Fruit fly (Drosophila melanogaster) whole organism, embryonic: ENCODE results near the gene mRpL4.

Source experiments
- Bdp1 ChIP-seq: fragments of 200-800 bp; sonication (Bioruptor generic); optimal IDR thresholded peaks from 3 replicates; lab custom pipeline; 2016; ENCODE audit warnings: missing biosample characterization, missing genetic modification characterization
- CG10209 ChIP-seq: fragments of 200-800 bp; sonication (Bioruptor generic); optimal IDR thresholded peaks from 3 replicates; lab custom pipeline; 2017; ENCODE audit warnings: missing biosample characterization, mild to moderate bottlenecking, missing genetic modification characterization, missing genetic modification reagents
- CG10366 ChIP-seq: fragments of 200-800 bp; sonication (Bioruptor generic); IDR thresholded peaks from 2 replicates; pipeline ENCODE4 v1.3.6; 2022; ENCODE audit warnings: missing biosample characterization, missing genetic modification characterization
- CG10565 ChIP-seq: fragments of 200-800 bp; sonication (Bioruptor generic); optimal IDR thresholded peaks from 3 replicates; lab custom pipeline; 2016; ENCODE audit warnings: missing biosample characterization, mild to moderate bottlenecking, missing genetic modification characterization
- CG12236 ChIP-seq: fragments of 200-800 bp; sonication (Bioruptor generic); optimal IDR thresholded peaks from 2 replicates; lab custom pipeline; 2016; ENCODE audit warnings: missing biosample characterization, missing genetic modification characterization
- CG16813 ChIP-seq: fragments of 200-800 bp; sonication (Bioruptor generic); IDR thresholded peaks from 3 replicates; pipeline ENCODE4 v1.3.6; 2022; ENCODE audit warnings: missing biosample characterization, missing genetic modification characterization; ENCODE audit not compliant: partially characterized antibody
- CG17361 ChIP-seq: fragments of 200-800 bp; sonication (Bioruptor generic); IDR thresholded peaks from 3 replicates; pipeline ENCODE4 v1.3.6; 2022; ENCODE audit warnings: missing biosample characterization, missing genetic modification characterization
- CG17385 ChIP-seq: fragments of 200-800 bp; sonication (Bioruptor generic); optimal IDR thresholded peaks from 3 replicates; lab custom pipeline; 2018; ENCODE audit warnings: missing biosample characterization, mild to moderate bottlenecking, missing genetic modification characterization
- CG17829 ChIP-seq: fragments of 200-800 bp; optimal IDR thresholded peaks from 2 replicates; lab custom pipeline; 2019; ENCODE audit warnings: missing biosample characterization, mild to moderate bottlenecking, missing genetic modification characterization, moderate library complexity
- CG18619 ChIP-seq: fragments of 200-800 bp; sonication (Bioruptor generic); optimal IDR thresholded peaks from 3 replicates; lab custom pipeline; 2017; ENCODE audit warnings: missing biosample characterization, mild to moderate bottlenecking, missing genetic modification characterization
- CG2129 ChIP-seq: fragments of 200-800 bp; sonication (Bioruptor generic); IDR thresholded peaks from 2 replicates; pipeline ENCODE4 v1.3.6; 2022; ENCODE audit warnings: missing biosample characterization, missing genetic modification characterization; ENCODE audit not compliant: partially characterized antibody
- CG2199 ChIP-seq: fragments of 200-800 bp; sonication (Bioruptor generic); IDR thresholded peaks from 3 replicates; pipeline ENCODE4 v1.3.6; 2022; ENCODE audit warnings: missing biosample characterization, missing genetic modification characterization
- CG2202 ChIP-seq: fragments of 200-800 bp; sonication (Bioruptor generic); optimal IDR thresholded peaks from 2 replicates; lab custom pipeline; 2018; ENCODE audit warnings: missing biosample characterization, mild to moderate bottlenecking, missing genetic modification characterization
- CG30020 ChIP-seq: fragments of 200-800 bp; optimal IDR thresholded peaks from 2 replicates; lab custom pipeline; 2019; ENCODE audit warnings: missing biosample characterization, mild to moderate bottlenecking, missing genetic modification characterization, moderate library complexity
- CG30431 ChIP-seq: fragments of 200-800 bp; sonication (Bioruptor generic); optimal IDR thresholded peaks from 2 replicates; lab custom pipeline; 2017; ENCODE audit warnings: missing biosample characterization, missing genetic modification characterization
- CG34422 ChIP-seq: fragments of 200-800 bp; sonication (Bioruptor generic); IDR thresholded peaks from 3 replicates; pipeline ENCODE4 v1.3.6; 2022; ENCODE audit warnings: missing biosample characterization, missing genetic modification characterization
- CG4707 ChIP-seq: fragments of 200-800 bp; sonication (Bioruptor generic); optimal IDR thresholded peaks from 2 replicates; lab custom pipeline; 2018; ENCODE audit warnings: missing biosample characterization, mild to moderate bottlenecking, missing genetic modification characterization, moderate library complexity
- CG4730 ChIP-seq: fragments of 200-800 bp; sonication (Bioruptor generic); IDR thresholded peaks from 2 replicates; pipeline ENCODE4 v1.3.6; 2022; ENCODE audit warnings: missing biosample characterization, missing genetic modification characterization
- CG6175 ChIP-seq: fragments of 200-800 bp; sonication (Bioruptor generic); IDR thresholded peaks from 3 replicates; pipeline ENCODE4 v1.3.6; 2022; ENCODE audit warnings: missing biosample characterization, missing genetic modification characterization
- CG6683 ChIP-seq: fragments of 200-800 bp; sonication (Bioruptor generic); optimal IDR thresholded peaks from 2 replicates; lab custom pipeline; 2017; ENCODE audit warnings: missing biosample characterization, mild to moderate bottlenecking, missing genetic modification characterization, missing genetic modification reagents
- CG7556 ChIP-seq: fragments of 200-800 bp; sonication (Bioruptor generic); optimal IDR thresholded peaks from 2 replicates; lab custom pipeline; 2017; ENCODE audit warnings: missing biosample characterization, mild to moderate bottlenecking, missing genetic modification characterization
- CG8290 ChIP-seq, 3 experiments: fragments of 200-800 bp; sonication (Bioruptor generic); optimal IDR thresholded peaks; 2 replicates each; lab custom pipeline; 2016 to 2019; ENCODE audit warnings: missing biosample characterization in 3 of 3, missing genetic modification characterization in 3 of 3, mild to moderate bottlenecking in 2 of 3, moderate library complexity in 1 of 3
- D19A ChIP-seq: fragments of 200-800 bp; optimal IDR thresholded peaks from 3 replicates; lab custom pipeline; 2019; ENCODE audit warnings: missing biosample characterization, mild to moderate bottlenecking, missing genetic modification characterization, moderate library complexity
- Hr78 ChIP-seq, 2 experiments: fragments of 200-800 bp in 1 of 2; fragments of >200 bp in 1 of 2; sonication (Bioruptor generic) in 1 of 2; optimal IDR thresholded peaks; 2 replicates each; lab custom pipeline; 2017 to 2019; ENCODE audit warnings: missing biosample characterization in 2 of 2, missing genetic modification characterization in 2 of 2, mild to moderate bottlenecking in 1 of 2, moderate library complexity in 1 of 2
- Hsf ChIP-seq: fragments of 200-800 bp; sonication (Bioruptor generic); optimal IDR thresholded peaks from 3 replicates; lab custom pipeline; 2016; ENCODE audit warnings: missing biosample characterization, missing genetic modification characterization
- Kr ChIP-seq: fragments of 200-800 bp; sonication (Bioruptor generic); optimal IDR thresholded peaks from 2 replicates; lab custom pipeline; 2017; ENCODE audit warnings: missing biosample characterization, mild to moderate bottlenecking, missing genetic modification characterization
- NC2β ChIP-seq: fragments of 200-800 bp; sonication (Bioruptor generic); optimal IDR thresholded peaks from 2 replicates; lab custom pipeline; 2016; ENCODE audit warnings: missing biosample characterization, missing genetic modification characterization
- Scr ChIP-seq: fragments of 200-800 bp; sonication (Bioruptor generic); IDR thresholded peaks from 2 replicates; pipeline ENCODE4 v1.3.6; 2022; ENCODE audit warnings: missing biosample characterization, missing genetic modification characterization; ENCODE audit not compliant: partially characterized antibody
- Sox100B ChIP-seq: fragments of 200-800 bp; sonication (Bioruptor generic); optimal IDR thresholded peaks from 3 replicates; lab custom pipeline; 2018; ENCODE audit warnings: missing biosample characterization, mild to moderate bottlenecking, missing genetic modification characterization
- Vsx1 ChIP-seq: fragments of 200-800 bp; sonication (Bioruptor generic); optimal IDR thresholded peaks from 2 replicates; lab custom pipeline; 2017; ENCODE audit warnings: missing biosample characterization, mild to moderate bottlenecking, missing genetic modification characterization, missing genetic modification reagents
- Xrp1 ChIP-seq: fragments of 200-800 bp; sonication (Bioruptor generic); IDR thresholded peaks from 2 replicates; pipeline ENCODE4 v1.3.6; 2022; ENCODE audit warnings: missing biosample characterization, missing genetic modification characterization
- ab ChIP-seq: fragments of 200-800 bp; sonication (Bioruptor generic); optimal IDR thresholded peaks from 2 replicates; lab custom pipeline; 2016; ENCODE audit warnings: missing biosample characterization, missing genetic modification characterization
- abd-A ChIP-seq: fragments of 200-800 bp; sonication (Bioruptor generic); optimal IDR thresholded peaks from 3 replicates; lab custom pipeline; 2019; ENCODE audit warnings: missing biosample characterization, mild to moderate bottlenecking, missing genetic modification characterization, moderate library complexity
- bab2 ChIP-seq: fragments of 200-800 bp; sonication (Bioruptor generic); optimal IDR thresholded peaks from 2 replicates; lab custom pipeline; 2016; ENCODE audit warnings: missing biosample characterization, missing genetic modification characterization
- chm ChIP-seq: fragments of 200-800 bp; sonication (Bioruptor generic); IDR thresholded peaks from 2 replicates; pipeline ENCODE4 v1.3.6; 2022; ENCODE audit warnings: missing biosample characterization, missing genetic modification characterization
- da ChIP-seq: fragments of 200-800 bp; sonication (Bioruptor generic); optimal IDR thresholded peaks from 2 replicates; lab custom pipeline; 2016; ENCODE audit warnings: missing biosample characterization, missing genetic modification characterization
- h ChIP-seq: fragments of >200 bp; optimal IDR thresholded peaks from 2 replicates; lab custom pipeline; 2017
- inv ChIP-seq: fragments of 200-800 bp; sonication (Bioruptor generic); IDR thresholded peaks from 2 replicates; pipeline ENCODE4 v1.3.6; 2022; ENCODE audit warnings: missing biosample characterization, missing genetic modification characterization; ENCODE audit not compliant: partially characterized antibody
- maf-S ChIP-seq: fragments of 200-800 bp; sonication (Bioruptor generic); optimal IDR thresholded peaks from 2 replicates; lab custom pipeline; 2016; ENCODE audit warnings: missing biosample characterization, missing genetic modification characterization
- pfk ChIP-seq: fragments of 200-800 bp; sonication (Bioruptor generic); optimal IDR thresholded peaks from 2 replicates; lab custom pipeline; 2018; ENCODE audit warnings: missing biosample characterization, mild to moderate bottlenecking, missing genetic modification characterization, moderate library complexity
- prd ChIP-seq, 3 experiments: fragments of >200 bp in 2 of 3; fragments of 200-800 bp in 1 of 3; sonication (Bioruptor generic) in 1 of 3; optimal IDR thresholded peaks in 2 of 3; IDR thresholded peaks in 1 of 3; 2 replicates in 2 of 3; 3 replicates in 1 of 3; pipeline versions ENCODE4 v1.3.6 to Lab custom; 2017 to 2022; ENCODE audit warnings: missing biosample characterization in 1 of 3, missing genetic modification characterization in 1 of 3
- ranshi ChIP-seq: fragments of 200-800 bp; sonication (Bioruptor generic); IDR thresholded peaks from 2 replicates; pipeline ENCODE4 v1.3.6; 2022; ENCODE audit warnings: missing biosample characterization, missing genetic modification characterization
- repo ChIP-seq: fragments of 200-800 bp; sonication (Bioruptor generic); optimal IDR thresholded peaks from 2 replicates; lab custom pipeline; 2016; ENCODE audit warnings: missing biosample characterization, missing genetic modification characterization
- scrt ChIP-seq: fragments of 200-800 bp; sonication (Bioruptor generic); optimal IDR thresholded peaks from 2 replicates; lab custom pipeline; 2018; ENCODE audit warnings: missing biosample characterization, mild to moderate bottlenecking, missing genetic modification characterization, moderate library complexity
- tio ChIP-seq: fragments of 200-800 bp; sonication (Bioruptor generic); optimal IDR thresholded peaks from 2 replicates; lab custom pipeline; 2017; ENCODE audit warnings: missing biosample characterization, missing genetic modification characterization, inconsistent platforms
- tll ChIP-seq, 2 experiments: fragments of 200-800 bp in 1 of 2; fragments of >200 bp in 1 of 2; sonication (Bioruptor generic) in 1 of 2; optimal IDR thresholded peaks; 2 replicates each; lab custom pipeline; 2017 to 2019; ENCODE audit warnings: missing biosample characterization in 2 of 2, missing genetic modification characterization in 2 of 2, mild to moderate bottlenecking in 1 of 2, moderate library complexity in 1 of 2
- vvl ChIP-seq: fragments of 200-800 bp; sonication (Bioruptor generic); IDR thresholded peaks from 2 replicates; pipeline ENCODE4 v1.3.6; 2022; ENCODE audit warnings: missing biosample characterization, missing genetic modification characterization
- zfh2 ChIP-seq: fragments of 200-800 bp; sonication (Bioruptor generic); optimal IDR thresholded peaks from 2 replicates; lab custom pipeline; 2016; ENCODE audit warnings: missing biosample characterization, missing genetic modification characterization

The mRpL4 gene

DNA sequence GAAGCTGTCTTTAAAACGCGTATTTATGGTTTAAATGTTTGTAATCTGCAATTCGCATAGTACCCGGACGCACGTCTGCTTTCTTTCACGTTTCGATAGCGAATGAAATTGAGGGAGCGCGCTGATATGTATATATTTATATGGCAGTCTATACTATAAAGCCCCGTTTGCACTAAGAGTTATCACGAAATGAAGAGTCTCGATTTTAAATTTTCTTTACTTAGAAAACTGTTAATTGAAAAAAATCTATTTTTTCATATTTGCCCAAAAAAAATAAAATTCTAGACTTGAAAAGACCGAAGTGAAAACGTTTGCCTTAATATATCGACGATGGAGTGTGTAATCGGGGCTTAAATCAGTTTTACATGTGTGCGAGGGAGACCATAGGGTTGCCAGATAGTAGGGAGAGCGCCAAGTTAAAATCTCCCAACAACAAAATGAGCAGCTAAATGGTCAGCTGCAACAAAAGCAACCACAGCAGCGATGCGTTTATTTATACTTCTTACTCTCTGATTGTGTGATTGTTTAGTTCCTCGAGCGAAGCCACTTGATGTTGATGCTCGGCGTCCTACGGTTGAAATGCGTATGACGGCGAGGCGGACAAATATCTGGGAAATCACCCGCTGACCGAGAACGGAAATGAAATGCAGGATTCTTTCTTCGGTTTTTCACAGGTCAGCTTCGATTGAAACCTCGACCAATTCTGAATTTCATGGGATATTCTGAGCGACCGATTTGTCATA lies 3.2 kb downstream of the mRpL4 start, which contains the start of gene cact (continued):
- TF ChIP-seq Hsf (GFP tag; lab: Kevin White, UChicago) (peak; percentile 95), CG18619 (GFP tag; lab: Kevin White, UChicago) (peak; percentile 90), tio (peak; percentile 91), CG16813 (GFP tag; lab: Robert Waterston, UW) (peak; percentile 57; the same call in 2 of the 3 replicates), chm (GFP tag; lab: Robert Waterston, UW) (peak; percentile 66), Vsx1 (GFP tag; lab: Kevin White, UChicago) (peak; percentile 79), maf-S (GFP tag; lab: Kevin White, UChicago) (peak; percentile 90), CG6683 (GFP tag; lab: Kevin White, UChicago) (peak; percentile 79), da (GFP tag; lab: Kevin White, UChicago) (peak; percentile 81), bab2 (GFP tag; lab: Kevin White, UChicago) (peak; percentile 94), h (lab: Kevin White, UChicago) (no peak), CG2202 (peak; percentile 76), CG4707 (no peak), CG17385 (peak; percentile 78), CG10366 (GFP tag; lab: Robert Waterston, UW) (peak; percentile 89), D19A (tag; lab: Kevin White, UChicago) (peak; percentile 88), CG2129 (no peak), zfh2 (GFP tag; lab: Kevin White, UChicago) (peak; percentile 96), CG17361 (GFP tag; lab: Robert Waterston, UW) (peak; percentile 93), scrt (GFP tag; lab: Kevin White, UChicago) (peak; percentile 82), inv (GFP tag; lab: Robert Waterston, UW) (no peak), Bdp1 (GFP tag; lab: Kevin White, UChicago) (peak; percentile 89), NC2β (GFP tag; lab: Kevin White, UChicago) (peak; percentile 95), prd (optimal IDR thresholded peaks at IDR 0.05; lab: Kevin White, UChicago) (no peak), prd (GFP tag; IDR thresholded peaks at IDR 0.05; lab: Robert Waterston, UW) (peak; percentile 94), ab (GFP tag; lab: Kevin White, UChicago) (peak; percentile 47), CG2199 (GFP tag; lab: Robert Waterston, UW) (peak; percentile 87), Hr78 (GFP tag; optimal IDR thresholded peaks at IDR 0.05; lab: Kevin White, UChicago) (peak in 1 of 2 experiments; percentile 59), abd-A (tag; lab: Kevin White, UChicago) (peak; percentile 94), pfk (GFP tag; lab: Kevin White, UChicago) (peak; percentile 39), CG6175 (GFP tag; lab: Robert Waterston, UW) (peak; percentile 78; the same call in 1 of the 3 replicates), CG10565 (GFP tag; lab: Kevin White, UChicago) (peak; percentile 50), CG4730 (peak; percentile 83), CG7556 (GFP tag; lab: Kevin White, UChicago) (peak; percentile 91), CG34422 (GFP tag; lab: Robert Waterston, UW) (peak; percentile 93), Xrp1 (peak; percentile 95), CG30431 (GFP tag; lab: Kevin White, UChicago) (peak; percentile 84), repo (GFP tag; lab: Kevin White, UChicago) (peak; percentile 91), ranshi (GFP tag; lab: Robert Waterston, UW) (peak; percentile 92), tll (GFP tag; optimal IDR thresholded peaks at IDR 0.05; lab: Kevin White, UChicago) (peak; percentile 6 to 74), CG17829 (tag; lab: Kevin White, UChicago) (peak; percentile 95), Kr (GFP tag; lab: Kevin White, UChicago) (no peak), CG8290 (GFP tag; optimal IDR thresholded peaks at IDR 0.05; lab: Kevin White, UChicago) (peak; percentile 79), CG8290 (tag; optimal IDR thresholded peaks at IDR 0.05; lab: Kevin White, UChicago) (peak; percentile 27 to 54), CG30020 (tag; lab: Kevin White, UChicago) (peak; percentile 98), vvl (GFP tag; lab: Robert Waterston, UW) (peak; percentile 96), Scr (GFP tag; lab: Robert Waterston, UW) (peak; percentile 69), Sox100B (GFP tag; lab: Kevin White, UChicago) (peak; percentile 77), CG10209 (GFP tag; lab: Kevin White, UChicago) (peak; percentile 91), CG12236 (GFP tag; lab: Kevin White, UChicago) (peak; percentile 92)
